Fruit fly (Drosophila melanogaster) whole organism: ENCODE results near the gene wam.

Experiments
- CG8478 ChIP-seq: fragments of >200 bp; optimal IDR thresholded peaks from 2 replicates; lab custom pipeline; 2018; ENCODE audit warnings: inconsistent platforms
- Dll ChIP-seq: fragments of >200 bp; optimal IDR thresholded peaks from 2 replicates; lab custom pipeline; 2017
- EcR ChIP-seq, 2 experiments: fragments of >200 bp; optimal IDR thresholded peaks; 2 replicates each; lab custom pipeline; 2017; ENCODE audit warnings: missing biosample characterization in 2 of 2, missing genetic modification characterization in 2 of 2, missing genetic modification reagents in 2 of 2
- pan ChIP-seq: fragments of >200 bp; optimal IDR thresholded peaks from 2 replicates; lab custom pipeline; 2017
- psq ChIP-seq: fragments of >200 bp; optimal IDR thresholded peaks from 2 replicates; lab custom pipeline; 2017
- usp ChIP-seq: fragments of >200 bp; optimal IDR thresholded peaks from 2 replicates; lab custom pipeline; 2017; ENCODE audit warnings: missing biosample characterization, missing genetic modification characterization, mixed read lengths

wam gene

DNA sequence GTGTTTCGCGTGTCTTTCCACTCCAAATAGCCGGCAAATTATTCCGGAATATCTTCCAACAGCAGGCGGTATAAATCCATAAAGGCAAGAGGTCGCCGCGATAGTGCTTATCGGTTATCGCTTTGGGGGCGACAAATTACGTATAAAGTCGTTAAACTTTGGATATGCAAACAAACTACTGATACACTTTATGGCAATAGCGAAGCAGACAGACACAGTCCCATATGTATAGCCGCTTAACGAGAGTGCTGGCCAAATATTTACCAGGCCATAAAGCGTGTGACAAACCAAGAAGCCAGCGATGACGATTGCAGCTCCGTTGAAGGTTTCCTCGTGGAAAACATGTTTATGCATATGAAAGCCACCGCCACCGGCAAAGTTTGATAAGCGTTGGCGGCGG, 3.6 kb downstream of the wam start:
- TF ChIP-seq CG8478 (lab: Kevin White, UChicago): no peak
- no peak for TF ChIP-seq usp
- no peak for TF ChIP-seq EcR (GFP tag; optimal IDR thresholded peaks at IDR 0.05; lab: Kevin White, UChicago)
- no peak for TF ChIP-seq Dll (lab: Kevin White, UChicago)

DNA sequence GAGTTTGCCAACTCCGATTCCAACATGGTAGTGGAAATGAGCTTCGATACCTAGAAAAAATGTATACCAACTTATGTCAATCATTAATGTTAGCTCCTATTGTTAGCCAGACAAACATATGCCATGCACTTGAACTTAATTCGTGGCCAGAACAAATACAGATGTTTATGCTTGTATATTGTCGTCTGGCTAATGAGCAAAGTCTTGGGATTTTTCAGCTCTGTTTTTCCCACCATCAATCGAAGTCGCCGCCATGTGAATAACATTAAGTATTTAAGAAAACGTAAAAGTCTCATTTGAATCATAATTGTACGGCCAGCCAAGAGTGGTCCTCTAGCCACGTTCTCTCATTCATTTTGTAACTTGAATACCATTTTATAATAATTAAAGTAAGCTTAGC, 4.1 kb downstream of the wam start, which contains the start of gene CG6763:
TSS of gene CG6763 (plus strand) at position 301 of the 400 bp plus-strand sequence.
- no peak for TF ChIP-seq EcR (GFP tag; optimal IDR thresholded peaks at IDR 0.05; lab: Kevin White, UChicago)
- no peak for TF ChIP-seq pan
- TF ChIP-seq Dll (lab: Kevin White, UChicago): no peak
- no peak for TF ChIP-seq psq (lab: Kevin White, UChicago)
- no peak for TF ChIP-seq CG8478 (lab: Kevin White, UChicago)
- TF ChIP-seq usp: no peak

DNA sequence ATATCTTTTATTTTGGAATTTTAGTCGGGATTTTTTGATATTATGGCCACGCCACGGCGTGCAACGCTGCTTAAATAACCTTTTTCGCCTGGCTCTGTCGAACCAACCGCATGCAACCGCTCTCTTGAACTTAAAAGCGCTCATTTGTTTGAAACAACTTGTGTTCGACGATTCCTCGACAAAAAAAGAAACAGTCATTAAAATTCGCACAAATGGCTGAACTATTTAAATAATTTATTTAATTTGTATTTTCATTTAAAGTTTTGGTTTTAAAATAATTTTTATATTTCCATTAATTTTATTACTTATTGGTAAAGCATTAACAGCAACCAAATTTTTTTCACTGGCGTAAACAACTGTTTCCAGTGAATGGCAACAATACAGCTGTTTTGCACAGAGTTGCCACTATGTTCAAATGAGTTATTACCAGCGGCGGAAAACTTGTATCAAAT, 7.0 kb downstream of the wam start, which contains the start of the genes orb and Cdc16:
TSS of gene orb (minus strand) at position 51 of the 452 bp plus-strand sequence.
TSS of gene Cdc16 (plus strand) at position 396 of the 452 bp plus-strand sequence.
- no peak for TF ChIP-seq psq (lab: Kevin White, UChicago)
- no peak for TF ChIP-seq Dll (lab: Kevin White, UChicago)
- TF ChIP-seq EcR (GFP tag; optimal IDR thresholded peaks at IDR 0.05; lab: Kevin White, UChicago): no peak
- no peak for TF ChIP-seq usp

DNA sequence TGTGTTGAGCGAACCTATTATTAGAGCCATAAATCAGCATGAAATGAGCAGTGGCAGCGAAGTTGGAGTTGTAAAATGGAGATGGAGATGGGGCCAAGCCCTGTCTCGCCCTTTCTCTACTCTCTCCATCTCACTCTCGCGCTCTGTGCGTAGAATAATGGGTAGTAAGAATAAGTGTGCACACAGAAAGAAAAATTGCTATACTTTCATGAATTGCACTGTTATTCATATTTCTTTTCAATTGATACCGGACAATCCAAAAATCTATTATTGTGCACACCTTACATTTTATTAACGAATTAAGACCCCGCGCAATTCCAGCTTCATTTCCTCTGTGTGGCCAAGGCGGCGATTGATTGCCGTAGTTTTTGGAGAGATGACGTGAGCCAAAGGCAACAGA, 8.0 kb downstream of the wam start:
- TF ChIP-seq usp (no peak), CG8478 (lab: Kevin White, UChicago) (no peak), psq (lab: Kevin White, UChicago) (no peak), pan (no peak), EcR (GFP tag; optimal IDR thresholded peaks at IDR 0.05; lab: Kevin White, UChicago) (no peak), Dll (lab: Kevin White, UChicago) (no peak)

DNA sequence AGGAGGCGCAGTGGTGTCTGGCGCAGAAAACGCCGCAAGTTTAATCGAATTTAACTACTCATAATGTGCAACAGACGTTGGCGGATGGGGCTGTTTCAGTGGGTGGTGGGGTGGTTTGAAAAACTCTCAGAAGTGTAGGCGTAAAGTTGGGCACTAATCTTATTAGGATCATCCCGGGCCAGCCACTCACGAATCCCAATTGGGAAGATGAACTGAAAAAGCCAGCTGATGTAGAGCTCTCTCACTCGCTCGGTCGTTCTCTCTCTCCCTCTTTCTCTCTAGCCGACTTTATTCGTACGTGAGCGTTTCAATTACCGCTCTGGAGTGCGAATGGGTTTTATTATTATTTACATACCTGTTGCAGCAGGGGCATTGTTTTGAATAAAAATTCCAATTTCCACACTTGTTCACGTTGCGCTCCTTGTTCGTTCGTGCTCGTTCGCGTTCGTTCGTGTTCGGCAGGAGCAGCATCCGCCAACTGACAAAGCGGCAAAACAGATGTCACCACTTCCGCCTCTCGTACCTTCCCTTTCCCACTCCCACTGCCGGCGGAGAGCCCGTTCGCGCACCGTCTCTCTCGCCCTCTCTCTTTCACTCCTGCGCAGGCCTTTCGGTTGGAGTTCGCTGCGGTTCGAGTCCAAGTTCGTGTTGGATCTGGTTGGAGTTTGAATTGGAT, 9.0 kb downstream of the wam start:
- TF ChIP-seq pan (no peak), EcR (GFP tag; optimal IDR thresholded peaks at IDR 0.05; lab: Kevin White, UChicago) (no peak), CG8478 (lab: Kevin White, UChicago) (no peak), usp (no peak), psq (lab: Kevin White, UChicago) (no peak), Dll (lab: Kevin White, UChicago) (no peak)

DNA sequence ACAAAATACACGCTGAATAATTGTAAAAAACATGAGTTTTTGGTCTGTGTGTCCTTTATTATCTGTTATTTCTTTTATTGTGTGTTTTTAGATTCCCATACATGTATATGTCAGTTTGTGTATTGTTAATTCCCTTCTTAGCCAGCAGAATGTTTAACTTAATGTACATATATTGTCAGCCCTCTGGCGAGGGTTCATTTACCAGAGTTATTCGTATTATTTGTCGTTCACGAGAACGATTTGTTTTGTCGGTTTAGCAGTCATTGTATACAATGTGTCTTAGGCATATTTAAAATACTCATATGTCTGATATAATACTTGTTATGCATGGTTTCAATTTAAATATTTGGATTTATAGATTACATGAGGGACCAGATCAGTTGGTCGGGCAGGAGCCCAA, 27.3 kb downstream of the wam start:
- TF ChIP-seq pan (no peak), psq (lab: Kevin White, UChicago) (no peak), EcR (GFP tag; optimal IDR thresholded peaks at IDR 0.05; lab: Kevin White, UChicago) (no peak), Dll (lab: Kevin White, UChicago) (no peak), usp (no peak), CG8478 (lab: Kevin White, UChicago) (no peak)

DNA sequence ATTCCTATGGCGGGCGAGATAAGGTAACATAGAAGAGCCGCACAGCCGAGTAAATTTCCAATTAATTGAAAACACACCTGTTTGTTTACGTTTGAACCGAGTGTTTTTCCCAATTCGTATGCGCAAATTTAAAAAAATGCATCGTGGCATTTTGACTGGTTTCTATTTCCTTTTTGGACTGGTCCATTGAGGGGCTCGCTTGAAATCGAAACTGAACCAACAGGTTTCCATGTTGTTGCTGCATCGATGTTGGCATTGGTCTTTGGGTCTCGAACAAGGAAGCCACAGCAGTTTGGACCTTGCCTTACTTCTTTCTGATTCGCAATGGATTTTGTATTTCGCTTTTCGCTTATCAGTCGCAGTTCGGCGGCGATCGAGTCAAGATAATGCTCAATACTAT, 29.3 kb downstream of the wam start:
- TF ChIP-seq Dll (lab: Kevin White, UChicago) (no peak), usp (no peak), EcR (GFP tag; optimal IDR thresholded peaks at IDR 0.05; lab: Kevin White, UChicago) (no peak), pan (no peak), psq (lab: Kevin White, UChicago) (no peak), CG8478 (lab: Kevin White, UChicago) (no peak)

DNA sequence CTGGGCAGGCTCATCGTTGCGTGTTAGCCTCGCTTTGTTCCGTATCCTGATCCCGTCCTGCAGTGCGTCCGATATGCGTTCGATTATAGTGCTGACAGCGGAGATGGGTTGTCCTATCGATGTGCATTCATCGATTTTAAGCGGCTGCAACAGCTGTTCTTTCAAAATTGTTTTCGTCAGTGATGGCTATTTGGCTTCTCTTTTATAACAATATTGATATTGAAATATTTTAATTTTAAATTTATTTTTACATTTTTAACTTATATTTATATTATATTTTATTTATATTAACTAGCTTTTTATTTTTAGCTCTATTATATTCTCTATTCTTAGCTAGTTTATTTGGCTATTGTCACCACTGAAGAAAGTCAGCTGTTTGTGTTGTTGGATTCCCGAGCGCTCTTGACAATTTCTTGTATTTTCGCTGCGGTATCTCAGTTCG, 29.8 kb downstream of the wam start, which contains the start of the genes wda and Pex11c:
TSS of gene wda (minus strand) at position 102 of the 442 bp plus-strand sequence.
TSS of gene Pex11c (plus strand) at position 380 of the 442 bp plus-strand sequence.
- TF ChIP-seq usp (no peak), pan (no peak), psq (lab: Kevin White, UChicago) (no peak), EcR (GFP tag; optimal IDR thresholded peaks at IDR 0.05; lab: Kevin White, UChicago) (no peak), Dll (lab: Kevin White, UChicago) (no peak), CG8478 (lab: Kevin White, UChicago) (no peak)

DNA sequence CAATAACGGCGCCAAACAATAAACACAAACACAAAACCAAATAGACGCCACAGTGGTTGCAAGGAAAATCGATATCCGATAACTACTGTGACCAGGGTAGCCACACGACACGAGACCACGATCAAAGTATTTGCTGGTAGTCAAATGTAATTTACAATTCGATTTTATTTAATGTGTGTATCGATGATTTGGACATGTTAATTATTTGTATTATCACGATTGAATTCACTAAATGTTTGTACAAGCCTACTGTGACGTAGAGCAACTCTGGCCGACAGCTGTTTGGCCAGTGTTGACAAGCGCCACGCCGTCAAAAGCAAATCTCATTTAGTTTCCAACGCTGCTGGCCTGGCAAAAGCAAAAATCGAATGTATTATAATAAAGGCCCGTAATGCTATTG, 36.6 kb downstream of the wam start, which contains the start of the genes Rad60 and EloA:
TSS of gene Rad60 (minus strand) at position 222 of the 400 bp plus-strand sequence.
TSS of gene EloA (plus strand) at position 308 of the 400 bp plus-strand sequence.
- TF ChIP-seq psq (lab: Kevin White, UChicago): no peak
- TF ChIP-seq Dll (lab: Kevin White, UChicago): no peak
- TF ChIP-seq EcR (GFP tag; optimal IDR thresholded peaks at IDR 0.05; lab: Kevin White, UChicago): no peak
- no peak for TF ChIP-seq pan
- no peak for TF ChIP-seq usp
- TF ChIP-seq CG8478 (lab: Kevin White, UChicago): no peak

DNA sequence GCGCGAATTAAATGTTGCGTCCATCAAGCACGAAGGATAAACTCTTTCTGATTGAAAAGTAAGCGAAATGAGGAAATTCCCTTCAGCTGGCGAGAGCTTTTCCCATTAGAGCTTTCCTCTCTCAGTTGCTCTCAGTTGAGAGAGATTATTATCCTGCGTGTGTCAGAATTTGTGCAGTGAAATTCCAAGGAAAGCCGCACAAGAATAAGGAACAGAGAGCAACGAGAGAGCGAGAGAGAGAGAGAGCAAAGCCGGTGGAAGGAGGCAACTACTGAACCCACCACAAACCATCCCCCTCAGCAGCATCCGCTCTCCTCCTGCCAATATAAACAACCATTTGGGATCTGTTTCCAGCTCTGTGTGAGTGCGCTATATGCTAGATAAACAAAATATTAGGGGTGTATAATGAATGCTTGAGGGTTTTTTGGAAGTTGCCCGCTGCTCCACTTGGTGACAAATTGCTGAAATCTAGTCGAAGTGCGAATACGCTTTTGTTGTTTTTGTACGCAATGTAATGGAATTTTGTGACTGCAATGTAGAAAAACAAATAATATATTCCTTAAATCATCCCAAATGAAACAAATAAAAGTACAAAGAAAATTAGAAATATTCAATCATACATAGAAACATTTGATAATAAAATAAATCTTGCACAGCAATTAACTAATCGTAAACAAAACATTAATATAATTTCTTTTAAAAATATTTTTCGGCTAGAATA, 38.8 kb downstream of the wam start, which contains the start of gene CG4467:
TSS of gene CG4467 (minus strand) at position 51 of the 721 bp plus-strand sequence.
- no peak for TF ChIP-seq CG8478 (lab: Kevin White, UChicago)
- TF ChIP-seq pan: no peak
- TF ChIP-seq usp: no peak
- TF ChIP-seq Dll (lab: Kevin White, UChicago): no peak
- no peak for TF ChIP-seq psq (lab: Kevin White, UChicago)
- no peak for TF ChIP-seq EcR (GFP tag; optimal IDR thresholded peaks at IDR 0.05; lab: Kevin White, UChicago)

DNA sequence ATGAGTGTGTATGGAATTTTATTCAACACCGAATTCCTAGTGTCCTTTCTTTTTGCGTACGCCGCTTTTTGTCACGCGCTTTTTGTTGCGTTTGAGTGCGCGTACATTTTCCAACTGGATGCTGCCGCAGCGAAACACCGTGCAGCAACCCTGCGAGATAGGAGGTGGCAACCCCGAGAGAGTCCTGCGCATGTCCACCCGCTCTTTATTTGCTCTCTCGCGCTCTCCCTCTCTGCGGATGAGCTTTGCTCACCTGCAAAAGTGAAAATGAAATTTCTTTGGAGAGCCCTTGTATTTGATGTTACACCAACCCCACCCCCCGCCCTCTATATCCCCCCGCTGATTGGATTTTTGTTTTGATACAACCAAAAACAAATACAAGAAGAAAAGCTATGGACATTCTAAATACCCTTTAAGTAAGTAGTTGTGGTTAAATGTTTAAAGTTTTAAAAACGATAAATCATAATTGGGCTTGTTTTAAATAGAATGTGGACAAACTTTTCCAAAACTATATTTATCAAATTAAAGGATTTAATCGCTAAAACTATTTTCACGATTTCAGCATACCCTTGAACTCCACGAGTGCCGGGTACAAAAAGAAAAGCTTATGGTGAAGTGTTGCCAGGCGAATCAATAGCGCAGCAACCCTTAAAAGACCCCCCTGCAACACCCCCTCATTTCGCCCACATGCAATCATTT, 47.8 kb downstream of the wam start:
- TF ChIP-seq psq (lab: Kevin White, UChicago): no peak
- no peak for TF ChIP-seq Dll (lab: Kevin White, UChicago)
- TF ChIP-seq pan: no peak
- no peak for TF ChIP-seq EcR (GFP tag; optimal IDR thresholded peaks at IDR 0.05; lab: Kevin White, UChicago)
- TF ChIP-seq usp: no peak
- no peak for TF ChIP-seq CG8478 (lab: Kevin White, UChicago)
